Worm (Caenorhabditis elegans) whole organism, young adult: ENCODE measurements around the gene szy-20.
A peak's percentile ranks its signal among the peaks of the same experiment; 100 is the strongest.

Source experiments
- C06A6.2 ChIP-seq: fragments of 200-800 bp; sonication (Bioruptor generic); conservative IDR thresholded peaks from 2 replicates; pipeline ENCODE4 v1.3.6; 2022; ENCODE audit warnings: missing genetic modification characterization, missing compliant biosample characterization
- F23B12.7 ChIP-seq: sonication (generic microtip); optimal IDR thresholded peaks from 2 replicates; lab custom pipeline; 2017; ENCODE audit warnings: missing genetic modification characterization, mild to moderate bottlenecking, missing compliant biosample characterization, antibody characterized with exemption, moderate library complexity; ENCODE audit not compliant: insufficient read depth
- F33H1.4 ChIP-seq: fragments of 200-800 bp; sonication (Bioruptor generic); IDR thresholded peaks from 2 replicates; pipeline ENCODE4 v1.3.6; 2022; ENCODE audit warnings: missing genetic modification reagents, missing genetic modification characterization, missing compliant biosample characterization
- F57C9.4 ChIP-seq: sonication (generic microtip); optimal IDR thresholded peaks from 2 replicates; lab custom pipeline; 2017; ENCODE audit warnings: mild to moderate bottlenecking, missing genetic modification characterization, missing compliant biosample characterization
- K12H6.12 ChIP-seq: fragments of 200-800 bp; sonication (Bioruptor generic); optimal IDR thresholded peaks from 2 replicates; lab custom pipeline; 2018; ENCODE audit warnings: mild to moderate bottlenecking, missing genetic modification characterization, missing compliant biosample characterization
- T26A5.8 ChIP-seq: sonication (generic microtip); optimal IDR thresholded peaks from 2 replicates; lab custom pipeline; 2016; ENCODE audit warnings: missing genetic modification characterization, missing compliant biosample characterization
- Y53G8AR.9 ChIP-seq: fragments of 200-800 bp; sonication (Bioruptor generic); conservative IDR thresholded peaks from 2 replicates; pipeline ENCODE4 v1.3.6; 2022; ENCODE audit warnings: missing genetic modification reagents, missing genetic modification characterization, missing compliant biosample characterization
- Y56A3A.18 ChIP-seq: fragments of 200-800 bp; sonication (Bioruptor generic); IDR thresholded peaks from 2 replicates; pipeline ENCODE4 v1.3.6; 2022; ENCODE audit warnings: missing genetic modification reagents, missing genetic modification characterization, missing compliant biosample characterization
- ZK185.1 ChIP-seq: sonication (generic microtip); optimal IDR thresholded peaks from 2 replicates; lab custom pipeline; 2016; ENCODE audit warnings: mild to moderate bottlenecking, missing genetic modification characterization, missing compliant biosample characterization; ENCODE audit not compliant: poor library complexity, severe bottlenecking
- atf-7 ChIP-seq: sonication (generic microtip); optimal IDR thresholded peaks from 2 replicates; lab custom pipeline; 2017; ENCODE audit warnings: mild to moderate bottlenecking, missing genetic modification characterization, missing compliant biosample characterization
- bed-2 ChIP-seq: fragments of 200-800 bp; sonication (Bioruptor generic); IDR thresholded peaks from 2 replicates; pipeline ENCODE4 v1.3.6; 2022; ENCODE audit warnings: missing genetic modification reagents, missing genetic modification characterization, missing compliant biosample characterization
- cebp-1 ChIP-seq, 2 experiments: fragments of 200-800 bp in 1 of 2; sonication (Bioruptor generic) in 1 of 2; sonication (generic microtip) in 1 of 2; IDR thresholded peaks in 1 of 2; optimal IDR thresholded peaks in 1 of 2; 2 replicates each; pipeline versions ENCODE4 v1.3.6 to Lab custom; 2017 to 2022; ENCODE audit warnings: missing compliant biosample characterization in 2 of 2, missing genetic modification characterization in 2 of 2, mild to moderate bottlenecking in 1 of 2, missing genetic modification reagents in 1 of 2, moderate library complexity in 1 of 2
- ceh-100 ChIP-seq: fragments of 200-800 bp; sonication (Bioruptor generic); IDR thresholded peaks from 2 replicates; pipeline ENCODE4 v1.3.6; 2022; ENCODE audit warnings: missing genetic modification reagents, missing genetic modification characterization, missing compliant biosample characterization
- ceh-27 ChIP-seq: fragments of 200-800 bp; sonication (Bioruptor generic); optimal IDR thresholded peaks from 2 replicates; lab custom pipeline; 2018; ENCODE audit warnings: mild to moderate bottlenecking, missing genetic modification characterization, moderate library complexity, missing compliant biosample characterization
- chd-7 ChIP-seq: sonication (generic microtip); optimal IDR thresholded peaks from 2 replicates; lab custom pipeline; 2016; ENCODE audit warnings: mild to moderate bottlenecking, missing genetic modification characterization, moderate library complexity, missing compliant biosample characterization
- dox-1 ChIP-seq: fragments of 200-800 bp; sonication (Bioruptor generic); IDR thresholded peaks from 2 replicates; pipeline ENCODE4 v1.3.6; 2022; ENCODE audit warnings: missing genetic modification reagents, missing genetic modification characterization, missing compliant biosample characterization
- egrh-3 ChIP-seq: fragments of 200-800 bp; sonication (Bioruptor generic); IDR thresholded peaks from 2 replicates; pipeline ENCODE4 v1.3.6; 2022; ENCODE audit warnings: missing genetic modification reagents, missing genetic modification characterization, missing compliant biosample characterization
- him-1 ChIP-seq: sonication (generic microtip); optimal IDR thresholded peaks from 2 replicates; lab custom pipeline; 2016; ENCODE audit warnings: missing genotype, missing genetic modification reagents, missing genetic modification characterization, missing compliant biosample characterization
- hmg-1.2 ChIP-seq: fragments of 200-800 bp; sonication (Bioruptor generic); IDR thresholded peaks from 2 replicates; pipeline ENCODE4 v1.3.6; 2022; ENCODE audit warnings: missing genetic modification reagents, missing genetic modification characterization, missing compliant biosample characterization
- hmg-20 ChIP-seq: fragments of 200-800 bp; sonication (Bioruptor generic); IDR thresholded peaks from 2 replicates; pipeline ENCODE4 v1.3.6; 2022; ENCODE audit warnings: missing genetic modification reagents, missing genetic modification characterization, missing compliant biosample characterization
- lag-1 ChIP-seq: fragments of 200-800 bp; sonication (Bioruptor generic); IDR thresholded peaks from 2 replicates; pipeline ENCODE4 v1.3.6; 2022; ENCODE audit warnings: missing genetic modification reagents, missing genetic modification characterization, missing compliant biosample characterization
- let-526 ChIP-seq: fragments of 200-800 bp; sonication (Bioruptor generic); IDR thresholded peaks from 2 replicates; pipeline ENCODE4 v1.3.6; 2022; ENCODE audit warnings: missing genetic modification reagents, missing genetic modification characterization, missing compliant biosample characterization
- lin-40 ChIP-seq: sonication (generic microtip); optimal IDR thresholded peaks from 2 replicates; lab custom pipeline; 2016; ENCODE audit warnings: missing genetic modification characterization, mild to moderate bottlenecking, missing compliant biosample characterization, missing genotype, missing genetic modification reagents
- mcd-1 ChIP-seq: fragments of 200-800 bp; sonication (Bioruptor generic); IDR thresholded peaks from 2 replicates; pipeline ENCODE4 v1.3.6; 2022; ENCODE audit warnings: missing genetic modification reagents, missing genetic modification characterization, missing compliant biosample characterization
- nfya-1 ChIP-seq: sonication (generic microtip); optimal IDR thresholded peaks from 2 replicates; lab custom pipeline; 2017; ENCODE audit warnings: antibody characterized with exemption, missing compliant biosample characterization, missing genetic modification characterization, borderline replicate concordance; ENCODE audit not compliant: insufficient read depth
- nfya-2 ChIP-seq: fragments of 200-800 bp; sonication (Bioruptor generic); IDR thresholded peaks from 2 replicates; pipeline ENCODE4 v1.3.6; 2022; ENCODE audit warnings: missing genetic modification reagents, missing genetic modification characterization, missing compliant biosample characterization
- pbrm-1 ChIP-seq: fragments of 200-800 bp; sonication (Bioruptor generic); IDR thresholded peaks from 2 replicates; pipeline ENCODE4 v1.3.6; 2022; ENCODE audit warnings: missing genetic modification reagents, missing genetic modification characterization, missing compliant biosample characterization
- pha-4 ChIP-seq: fragments of 150-350 bp; sonication (generic microtip); optimal IDR thresholded peaks from 2 replicates; lab custom pipeline; 2014; ENCODE audit warnings: missing biosample characterization, missing genetic modification reagents, missing genetic modification characterization
- zfh-2 ChIP-seq: fragments of 200-800 bp; sonication (Bioruptor generic); conservative IDR thresholded peaks from 2 replicates; pipeline ENCODE4 v1.3.6; 2022; ENCODE audit warnings: missing genetic modification reagents, missing genetic modification characterization, missing compliant biosample characterization
- ztf-22 ChIP-seq: fragments of 200-800 bp; sonication (Bioruptor generic); optimal IDR thresholded peaks from 2 replicates; lab custom pipeline; 2018; ENCODE audit warnings: mild to moderate bottlenecking, missing genetic modification characterization, moderate library complexity, missing compliant biosample characterization
- ztf-26 ChIP-seq: sonication (generic microtip); optimal IDR thresholded peaks from 2 replicates; lab custom pipeline; 2017; ENCODE audit warnings: missing genetic modification characterization, missing compliant biosample characterization
- ztf-28 ChIP-seq: fragments of 200-800 bp; sonication (Bioruptor generic); IDR thresholded peaks from 2 replicates; pipeline ENCODE4 v1.3.6; 2022; ENCODE audit warnings: missing genetic modification reagents, missing genetic modification characterization, missing compliant biosample characterization
- ztf-3 ChIP-seq: fragments of 200-800 bp; sonication (Bioruptor generic); optimal IDR thresholded peaks from 2 replicates; lab custom pipeline; 2018; ENCODE audit warnings: mild to moderate bottlenecking, missing genetic modification characterization, missing compliant biosample characterization
- ztf-6 ChIP-seq: fragments of 200-800 bp; sonication (Bioruptor generic); IDR thresholded peaks from 2 replicates; pipeline ENCODE4 v1.3.6; 2022; ENCODE audit warnings: missing genetic modification reagents, missing genetic modification characterization, missing compliant biosample characterization

szy-20 gene

ce11 chrII:9014188-9014587 lies 45.1 kb upstream of the szy-20 start:
- TF ChIP-seq ceh-27 (GFP tag; lab: Kevin White, UChicago) (no peak), hmg-1.2 (no peak), ztf-22 (GFP tag; lab: Kevin White, UChicago) (no peak)
- TF ChIP-seq, all 124 proteins: peak for 0

- TF ChIP-seq mcd-1 (GFP tag; lab: Robert Waterston, UW) (0 out of 2 replicates have a peak, but pooled peaks have one; percentile 40), ceh-100 (GFP tag; lab: Robert Waterston, UW) (no peak), zfh-2 (GFP tag; lab: Robert Waterston, UW) (peak; percentile 93), pha-4 (no peak), atf-7 (tag; lab: Kevin White, UChicago) (no peak), lag-1 (GFP tag; lab: Robert Waterston, UW) (no peak), ztf-6 (GFP tag; lab: Robert Waterston, UW) (0 out of 2 replicates have a peak, but pooled peaks have one; percentile 4), chd-7 (peak; percentile 36), egrh-3 (GFP tag; lab: Robert Waterston, UW) (peak; percentile 38; the same call in 1 of the 2 replicates), pbrm-1 (GFP tag; lab: Robert Waterston, UW) (no peak), lin-40 (tag; lab: Kevin White, UChicago) (no peak), hmg-1.2 (0 out of 2 replicates have a peak, but pooled peaks have one; percentile 19), him-1 (tag; lab: Kevin White, UChicago) (no peak), ceh-27 (GFP tag; lab: Kevin White, UChicago) (peak; percentile 31), Y56A3A.18 (no peak), K12H6.12 (tag; lab: Kevin White, UChicago) (peak; percentile 55), dox-1 (GFP tag; lab: Robert Waterston, UW) (peak; percentile 41; the same call in 1 of the 2 replicates)
Measured at ce11 chrII:9013341-9013740, 44.2 kb upstream of the szy-20 start.

- 0 out of 2 replicates have a peak, but pooled peaks have one; percentile 22 for TF ChIP-seq zfh-2 (GFP tag; lab: Robert Waterston, UW)
- no peak for TF ChIP-seq F23B12.7
- no peak for TF ChIP-seq cebp-1 (GFP tag; IDR thresholded peaks at IDR 0.05; lab: Robert Waterston, UW)
- TF ChIP-seq cebp-1 (tag; optimal IDR thresholded peaks at IDR 0.05; lab: Kevin White, UChicago): no peak
Measured at ce11 chrII:9010708-9011107, 41.6 kb upstream of the szy-20 start.

- no peak for TF ChIP-seq dox-1 (GFP tag; lab: Robert Waterston, UW)
- TF ChIP-seq bed-2 (GFP tag; lab: Robert Waterston, UW): no peak
- TF ChIP-seq F57C9.4 (tag; lab: Kevin White, UChicago): no peak
- TF ChIP-seq C06A6.2 (GFP tag; lab: Robert Waterston, UW): no peak
- TF ChIP-seq T26A5.8 (tag; lab: Kevin White, UChicago): no peak
- TF ChIP-seq ZK185.1 (tag; lab: Kevin White, UChicago): no peak
- no peak for TF ChIP-seq ztf-28 (GFP tag; lab: Robert Waterston, UW)
- no peak for TF ChIP-seq hmg-20
- TF ChIP-seq hmg-1.2: no peak
- TF ChIP-seq nfya-1 (tag; lab: Kevin White, UChicago): no peak
- no peak for TF ChIP-seq ztf-26
- no peak for TF ChIP-seq Y53G8AR.9 (GFP tag; lab: Robert Waterston, UW)
- TF ChIP-seq nfya-2 (GFP tag; lab: Robert Waterston, UW): no peak
- no peak for TF ChIP-seq let-526 (GFP tag; lab: Robert Waterston, UW)
- no peak for TF ChIP-seq F33H1.4 (GFP tag; lab: Robert Waterston, UW)
- TF ChIP-seq ztf-3 (GFP tag; lab: Kevin White, UChicago): no peak
Measured at ce11 chrII:9009976-9010702, 41.0 kb upstream of the szy-20 start.
